Fruit fly (Drosophila melanogaster): ENCODE results near the gene CG32706.

- TF ChIP-seq CTCF (optimal IDR thresholded peaks at IDR 0.05) (no peak), CG8478 (optimal IDR thresholded peaks at IDR 0.05) (no peak)
Measured at dm6 chrX:9127264-9128011, 40.5 kb downstream of the CG32706 start.
